Worm (Caenorhabditis elegans) whole organism, L4 larva: ENCODE data around the gene pnn-1.

ENCODE experiments used
- F10B5.3 ChIP-seq: sonication (generic microtip); optimal IDR thresholded peaks from 2 replicates; lab custom pipeline; 2016; ENCODE audit warnings: mild to moderate bottlenecking, missing genetic modification characterization, missing compliant biosample characterization
- F26F4.8 ChIP-seq: fragments of 200-800 bp; sonication (Bioruptor generic); conservative IDR thresholded peaks from 2 replicates; pipeline ENCODE4 v1.3.6; 2022; ENCODE audit warnings: missing genetic modification characterization, missing compliant biosample characterization
- T20F7.1 ChIP-seq: fragments of 200-800 bp; sonication (Bioruptor generic); optimal IDR thresholded peaks from 2 replicates; lab custom pipeline; 2018; ENCODE audit warnings: mild to moderate bottlenecking, missing genetic modification characterization, missing compliant biosample characterization
- Y105C5A.15 ChIP-seq: fragments of 200-800 bp; sonication (Bioruptor generic); IDR thresholded peaks from 2 replicates; pipeline ENCODE4 v1.3.6; 2022; ENCODE audit warnings: missing genetic modification characterization, missing compliant biosample characterization
- ZK337.2 ChIP-seq: fragments of 200-800 bp; sonication (Bioruptor generic); IDR thresholded peaks from 2 replicates; pipeline ENCODE4 v1.3.6; 2022; ENCODE audit warnings: missing genetic modification reagents, missing genetic modification characterization, missing compliant biosample characterization
- ZK546.5 ChIP-seq, 2 experiments: sonication (generic microtip); optimal IDR thresholded peaks; 2 replicates each; lab custom pipeline; 2017; ENCODE audit warnings: missing biosample characterization in 2 of 2, missing genetic modification characterization in 2 of 2
- ama-1 ChIP-seq: fragments of 150-350 bp; optimal IDR thresholded peaks from 2 replicates; lab custom pipeline; 2014; ENCODE audit warnings: inconsistent platforms, mixed read lengths
- ceh-20 ChIP-seq: fragments of 200-800 bp; sonication (Bioruptor generic); IDR thresholded peaks from 2 replicates; pipeline ENCODE4 v1.3.6; 2022; ENCODE audit warnings: missing genetic modification reagents, missing genetic modification characterization, missing compliant biosample characterization
- ceh-82 ChIP-seq: sonication (generic microtip); optimal IDR thresholded peaks from 2 replicates; lab custom pipeline; 2017; ENCODE audit warnings: missing biosample characterization, missing genetic modification characterization
- ces-1 ChIP-seq: fragments of 150-350 bp; sonication (generic microtip); optimal IDR thresholded peaks from 4 replicates; lab custom pipeline; 2014; ENCODE audit warnings: missing biosample characterization, missing genetic modification reagents, missing genetic modification characterization
- cey-2 ChIP-seq: sonication (generic microtip); optimal IDR thresholded peaks from 3 replicates; lab custom pipeline; 2017; ENCODE audit warnings: missing genetic modification characterization, mild to moderate bottlenecking, missing compliant biosample characterization, antibody characterized with exemption, borderline replicate concordance; ENCODE audit not compliant: insufficient read depth
- daf-16 ChIP-seq, 3 experiments: sonication (generic microtip); optimal IDR thresholded peaks; 2 replicates each; lab custom pipeline; 2016 to 2017; ENCODE audit warnings: missing genetic modification characterization in 3 of 3, missing genetic modification reagents in 3 of 3, mild to moderate bottlenecking in 2 of 3, missing compliant biosample characterization in 2 of 3, missing biosample characterization in 1 of 3, moderate library complexity in 1 of 3
- daf-8 ChIP-seq: fragments of 200-800 bp; sonication (Bioruptor generic); IDR thresholded peaks from 2 replicates; pipeline ENCODE4 v1.3.6; 2022; ENCODE audit warnings: missing genetic modification characterization, missing compliant biosample characterization
- dmd-6 ChIP-seq: fragments of 200-800 bp; sonication (Bioruptor generic); IDR thresholded peaks from 2 replicates; pipeline ENCODE4 v1.3.6; 2022; ENCODE audit warnings: missing genetic modification reagents, missing genetic modification characterization, missing compliant biosample characterization
- dve-1 ChIP-seq: sonication (generic microtip); optimal IDR thresholded peaks from 2 replicates; lab custom pipeline; 2017; ENCODE audit warnings: antibody characterized with exemption, mild to moderate bottlenecking, missing genetic modification characterization, missing compliant biosample characterization; ENCODE audit not compliant: insufficient read depth
- egl-43 ChIP-seq: fragments of 200-800 bp; sonication (Bioruptor generic); IDR thresholded peaks from 2 replicates; pipeline ENCODE4 v1.3.6; 2022; ENCODE audit warnings: missing genetic modification reagents, missing genetic modification characterization, missing compliant biosample characterization
- fos-1 ChIP-seq: fragments of 150-350 bp; optimal IDR thresholded peaks from 2 replicates; lab custom pipeline; 2014; ENCODE audit warnings: missing biosample characterization, missing genetic modification characterization
- hif-1 ChIP-seq, 2 experiments: sonication (generic microtip); optimal IDR thresholded peaks; 2 replicates each; lab custom pipeline; 2016 to 2017; ENCODE audit warnings: missing compliant biosample characterization in 2 of 2, missing genetic modification characterization in 2 of 2, missing genetic modification reagents in 2 of 2, missing genotype in 2 of 2, mild to moderate bottlenecking in 1 of 2
- hlh-11 ChIP-seq: fragments of 200-800 bp; sonication (Bioruptor generic); optimal IDR thresholded peaks from 2 replicates; lab custom pipeline; 2018; ENCODE audit warnings: mild to moderate bottlenecking, missing genetic modification characterization, missing compliant biosample characterization
- hlh-30 ChIP-seq: sonication (generic microtip); optimal IDR thresholded peaks from 2 replicates; lab custom pipeline; 2017; ENCODE audit warnings: antibody characterized with exemption, mild to moderate bottlenecking, missing genetic modification characterization, missing compliant biosample characterization; ENCODE audit not compliant: insufficient read depth
- hmg-1.1 ChIP-seq: fragments of 200-800 bp; sonication (Bioruptor generic); IDR thresholded peaks from 2 replicates; pipeline ENCODE4 v1.3.6; 2022; ENCODE audit warnings: missing genetic modification reagents, missing genetic modification characterization, missing compliant biosample characterization
- lim-7 ChIP-seq: fragments of 200-800 bp; sonication (Bioruptor generic); IDR thresholded peaks from 2 replicates; pipeline ENCODE4 v1.3.6; 2022; ENCODE audit warnings: missing genetic modification characterization, missing compliant biosample characterization
- lin-1 ChIP-seq: fragments of 200-800 bp; sonication (Bioruptor generic); IDR thresholded peaks from 2 replicates; pipeline ENCODE4 v1.3.6; 2022; ENCODE audit warnings: missing genetic modification reagents, missing genetic modification characterization, missing compliant biosample characterization
- lin-29 ChIP-seq: fragments of 200-800 bp; sonication (Bioruptor generic); IDR thresholded peaks from 2 replicates; pipeline ENCODE4 v1.3.6; 2022; ENCODE audit warnings: missing genetic modification reagents, missing genetic modification characterization, missing compliant biosample characterization
- lin-38 ChIP-seq: fragments of 200-800 bp; sonication (Bioruptor generic); IDR thresholded peaks from 2 replicates; pipeline ENCODE4 v1.3.6; 2022; ENCODE audit warnings: missing genetic modification reagents, missing genetic modification characterization, missing compliant biosample characterization
- lin-39 ChIP-seq: fragments of 150-350 bp; optimal IDR thresholded peaks from 2 replicates; lab custom pipeline; 2014; ENCODE audit warnings: missing biosample characterization, missing genetic modification reagents, missing genetic modification characterization
- lir-3 ChIP-seq: sonication (generic microtip); optimal IDR thresholded peaks from 2 replicates; lab custom pipeline; 2016; ENCODE audit warnings: mild to moderate bottlenecking, missing genetic modification characterization, missing compliant biosample characterization
- lsy-2 ChIP-seq, 2 experiments: fragments of 150-350 bp in 1 of 2; sonication (generic microtip) in 1 of 2; optimal IDR thresholded peaks; 2 replicates each; lab custom pipeline; 2014 to 2017; ENCODE audit warnings: missing biosample characterization in 2 of 2, missing genetic modification characterization in 2 of 2
- madf-5 ChIP-seq, 2 experiments: fragments of 200-800 bp; sonication (Bioruptor generic); IDR thresholded peaks; 2 replicates each; pipeline ENCODE4 v1.3.6; 2022; ENCODE audit warnings: missing compliant biosample characterization in 2 of 2, missing genetic modification characterization in 2 of 2
- mep-1 ChIP-seq: fragments of 150-350 bp; sonication (generic microtip); optimal IDR thresholded peaks from 3 replicates; lab custom pipeline; 2014; ENCODE audit warnings: missing biosample characterization, missing genetic modification characterization
- mxl-3 ChIP-seq: fragments of 200-800 bp; sonication (Bioruptor generic); optimal IDR thresholded peaks from 2 replicates; lab custom pipeline; 2018; ENCODE audit warnings: mild to moderate bottlenecking, missing genetic modification characterization, missing compliant biosample characterization
- nhr-10 ChIP-seq: fragments of 150-350 bp; optimal IDR thresholded peaks from 2 replicates; lab custom pipeline; 2014; ENCODE audit warnings: missing biosample characterization, missing genetic modification characterization
- nhr-102 ChIP-seq: sonication (generic microtip); optimal IDR thresholded peaks from 2 replicates; lab custom pipeline; 2016; ENCODE audit warnings: mild to moderate bottlenecking, missing genetic modification characterization, moderate library complexity, missing compliant biosample characterization
- nhr-11 ChIP-seq: fragments of 150-350 bp; optimal IDR thresholded peaks from 2 replicates; lab custom pipeline; 2014; ENCODE audit warnings: missing biosample characterization, missing genetic modification characterization
- nhr-237 ChIP-seq: sonication (generic microtip); optimal IDR thresholded peaks from 2 replicates; lab custom pipeline; 2017; ENCODE audit warnings: missing biosample characterization, missing genetic modification characterization
- nhr-25 ChIP-seq: sonication (generic microtip); optimal IDR thresholded peaks from 2 replicates; lab custom pipeline; 2017; ENCODE audit warnings: missing genetic modification characterization, mild to moderate bottlenecking, missing compliant biosample characterization, antibody characterized with exemption, moderate library complexity, borderline replicate concordance; ENCODE audit not compliant: insufficient read depth
- nhr-41 ChIP-seq: fragments of 200-800 bp; sonication (Bioruptor generic); IDR thresholded peaks from 2 replicates; pipeline ENCODE4 v1.3.6; 2022; ENCODE audit warnings: missing genetic modification reagents, missing genetic modification characterization, missing compliant biosample characterization
- pqm-1 ChIP-seq: sonication (generic microtip); optimal IDR thresholded peaks from 2 replicates; lab custom pipeline; 2017; ENCODE audit warnings: missing biosample characterization, missing genetic modification characterization
- rbr-2 ChIP-seq: sonication (generic microtip); optimal IDR thresholded peaks from 2 replicates; lab custom pipeline; 2016; ENCODE audit warnings: missing genotype, missing genetic modification characterization, missing compliant biosample characterization
- saeg-2 ChIP-seq: fragments of 200-800 bp; sonication (Bioruptor generic); IDR thresholded peaks from 2 replicates; pipeline ENCODE4 v1.3.6; 2022; ENCODE audit warnings: missing genetic modification reagents, missing genetic modification characterization, missing compliant biosample characterization
- snpc-4 ChIP-seq: fragments of 150-350 bp; optimal IDR thresholded peaks from 2 replicates; lab custom pipeline; 2014; ENCODE audit warnings: missing biosample characterization, missing genetic modification characterization
- spr-1 ChIP-seq: sonication (generic microtip); optimal IDR thresholded peaks from 2 replicates; lab custom pipeline; 2016; ENCODE audit warnings: mild to moderate bottlenecking, missing genetic modification characterization, missing compliant biosample characterization
- spr-3 ChIP-seq: fragments of 200-800 bp; sonication (Bioruptor generic); optimal IDR thresholded peaks from 2 replicates; lab custom pipeline; 2018; ENCODE audit warnings: mild to moderate bottlenecking, missing genetic modification characterization, missing compliant biosample characterization
- unc-130 ChIP-seq: sonication (generic microtip); optimal IDR thresholded peaks from 2 replicates; lab custom pipeline; 2016; ENCODE audit warnings: missing genetic modification reagents, missing genetic modification characterization, missing compliant biosample characterization
- unc-62 ChIP-seq, 3 experiments: fragments of 150-350 bp in 1 of 3; sonication (generic microtip); optimal IDR thresholded peaks in 2 of 3; peaks in 1 of 3; 1 replicate in 1 of 3; 2 replicates in 2 of 3; lab custom pipeline; 2014 to 2017; ENCODE audit warnings: missing biosample characterization in 3 of 3, missing genetic modification characterization in 3 of 3, missing genetic modification reagents in 3 of 3, missing genotype in 1 of 3
- vab-7 ChIP-seq: fragments of 200-800 bp; sonication (Bioruptor generic); IDR thresholded peaks from 2 replicates; pipeline ENCODE4 v1.3.6; 2022; ENCODE audit warnings: missing genetic modification reagents, missing genetic modification characterization, missing compliant biosample characterization
- zag-1 ChIP-seq: fragments of 150-350 bp; optimal IDR thresholded peaks from 2 replicates; lab custom pipeline; 2014; ENCODE audit warnings: missing biosample characterization, missing genetic modification characterization
- ztf-11 ChIP-seq: fragments of 150-350 bp; optimal IDR thresholded peaks from 2 replicates; lab custom pipeline; 2014; ENCODE audit warnings: missing biosample characterization, missing genetic modification characterization

The pnn-1 gene

ce11 chrV:12950812-12951528, 19.9 kb upstream of the pnn-1 start, which contains the start of the genes T16G1.9 and T16G1.18:
Gene T16G1.9, minus strand, starts transcription at chrV:12950862.
Gene T16G1.18, plus strand, starts transcription at chrV:12951304.
- TF ChIP-seq nhr-10 (tag; lab: Kevin White, UChicago) (no peak), lsy-2 (tag; optimal IDR thresholded peaks at IDR 0.05; lab: Kevin White, UChicago) (peak in 1 of 2 experiments; percentile 69), vab-7 (0 out of 2 replicates have a peak, but pooled peaks have one; percentile 20), lin-39 (tag; lab: Kevin White, UChicago) (no peak), F26F4.8 (GFP tag; lab: Robert Waterston, UW) (no peak), spr-1 (tag; lab: Kevin White, UChicago) (no peak), lin-1 (GFP tag; lab: Robert Waterston, UW) (no peak), madf-5 (GFP tag; IDR thresholded peaks at IDR 0.05; lab: Robert Waterston, UW) (no peak), nhr-25 (no peak), pqm-1 (tag; lab: Kevin White, UChicago) (no peak), saeg-2 (no peak), spr-3 (GFP tag; lab: Kevin White, UChicago) (no peak), ZK546.5 (tag; optimal IDR thresholded peaks at IDR 0.05; lab: Kevin White, UChicago) (no peak), F10B5.3 (no peak), nhr-41 (GFP tag; lab: Robert Waterston, UW) (no peak), dmd-6 (GFP tag; lab: Robert Waterston, UW) (peak; percentile 62; the same call in 1 of the 2 replicates), ztf-11 (tag; lab: Kevin White, UChicago) (no peak), nhr-11 (tag; lab: Kevin White, UChicago) (no peak), unc-130 (GFP tag; lab: Kevin White, UChicago) (no peak), unc-62 (GFP tag; optimal IDR thresholded peaks at IDR 0.05 in 1 of 2; lab: Kevin White, UChicago) (peak in 1 of 2 experiments; percentile 94), unc-62 (tag; optimal IDR thresholded peaks at IDR 0.05; lab: Kevin White, UChicago) (no peak), hlh-11 (tag; lab: Kevin White, UChicago) (peak; percentile 72), ces-1 (GFP tag; lab: Kevin White, UChicago) (no peak), hif-1 (tag; optimal IDR thresholded peaks at IDR 0.05; lab: Kevin White, UChicago) (no peak), lir-3 (no peak), lin-29 (GFP tag; lab: Robert Waterston, UW) (no peak), ZK337.2 (GFP tag; lab: Robert Waterston, UW) (no peak), nhr-102 (tag; lab: Kevin White, UChicago) (no peak), snpc-4 (tag; lab: Kevin White, UChicago) (no peak), rbr-2 (tag; lab: Kevin White, UChicago) (peak; percentile 47), mxl-3 (GFP tag; lab: Kevin White, UChicago) (peak; percentile 45), hlh-30 (tag; lab: Kevin White, UChicago) (peak; percentile 59), nhr-237 (tag; lab: Kevin White, UChicago) (no peak), egl-43 (GFP tag; lab: Robert Waterston, UW) (no peak), hmg-1.1 (peak; percentile 50), zag-1 (tag; lab: Kevin White, UChicago) (no peak), daf-8 (GFP tag; lab: Robert Waterston, UW) (no peak), fos-1 (tag; lab: Kevin White, UChicago) (no peak), mep-1 (tag; lab: Kevin White, UChicago) (peak; percentile 64), ceh-20 (no peak), T20F7.1 (GFP tag; lab: Kevin White, UChicago) (peak; percentile 85), cey-2 (tag; lab: Kevin White, UChicago) (no peak), lim-7 (GFP tag; lab: Robert Waterston, UW) (no peak), dve-1 (tag; lab: Kevin White, UChicago) (peak; percentile 57), daf-16 (GFP tag; optimal IDR thresholded peaks at IDR 0.05; lab: Kevin White, UChicago) (no peak), daf-16 (tag; optimal IDR thresholded peaks at IDR 0.05; lab: Kevin White, UChicago) (peak; percentile 71), Y105C5A.15 (GFP tag; lab: Robert Waterston, UW) (no peak), ama-1 (lab: Kevin White, UChicago) (no peak), lin-38 (GFP tag; lab: Robert Waterston, UW) (no peak; the same call in 1 of the 2 replicates), ceh-82 (tag; lab: Kevin White, UChicago) (no peak)
